Fruit fly (Drosophila melanogaster): ENCODE measurements around the gene dx.

- TF ChIP-seq psq (optimal IDR thresholded peaks at IDR 0.05) (no peak), Sin3A (optimal IDR thresholded peaks at IDR 0.05) (no peak), h (optimal IDR thresholded peaks at IDR 0.05) (no peak)
These were observed 20.6 kb upstream of the dx start for dm6 chrX:6513193-6513592.

Measured in Kc167 (cell line).